Worm (Caenorhabditis elegans) whole organism, L1 larva: Measurements from ENCODE around the gene K03B4.1.

ENCODE experiments used
- ceh-90 ChIP-seq: sonication (generic microtip); optimal IDR thresholded peaks from 2 replicates; lab custom pipeline; 2016; ENCODE audit warnings: missing genetic modification characterization, missing compliant biosample characterization
- dpl-1 ChIP-seq, 3 experiments: fragments of 150-350 bp in 2 of 3; sonication (generic microtip) in 1 of 3; optimal IDR thresholded peaks; 2 replicates each; lab custom pipeline; 2014 to 2017; ENCODE audit warnings: missing biosample characterization in 3 of 3, missing genetic modification characterization in 3 of 3, missing genetic modification reagents in 3 of 3
- efl-3 ChIP-seq: fragments of 200-800 bp; sonication (Bioruptor generic); optimal IDR thresholded peaks from 2 replicates; lab custom pipeline; 2018; ENCODE audit warnings: mild to moderate bottlenecking, missing genetic modification characterization, missing compliant biosample characterization
- elt-2 ChIP-seq: sonication (generic microtip); optimal IDR thresholded peaks from 2 replicates; lab custom pipeline; 2016; ENCODE audit warnings: missing genetic modification characterization, mild to moderate bottlenecking, inconsistent platforms, missing compliant biosample characterization, missing genetic modification reagents
- jun-1 ChIP-seq: fragments of 150-350 bp; optimal IDR thresholded peaks from 2 replicates; lab custom pipeline; 2014; ENCODE audit warnings: missing biosample characterization, missing genetic modification reagents, missing genetic modification characterization
- lin-39 ChIP-seq: fragments of 150-350 bp; optimal IDR thresholded peaks from 2 replicates; lab custom pipeline; 2014; ENCODE audit warnings: missing biosample characterization, missing genetic modification reagents, missing genetic modification characterization
- lsy-2 ChIP-seq, 2 experiments: fragments of 150-350 bp; optimal IDR thresholded peaks; 2 replicates each; lab custom pipeline; 2014; ENCODE audit warnings: missing biosample characterization in 2 of 2, missing genetic modification characterization in 2 of 2
- nhr-12 ChIP-seq: sonication (generic microtip); optimal IDR thresholded peaks from 2 replicates; lab custom pipeline; 2017; ENCODE audit warnings: missing biosample characterization, missing genetic modification characterization
- nhr-237 ChIP-seq: fragments of 150-350 bp; optimal IDR thresholded peaks from 2 replicates; lab custom pipeline; 2014; ENCODE audit warnings: missing biosample characterization, missing genetic modification characterization
- nhr-28 ChIP-seq: fragments of 150-350 bp; optimal IDR thresholded peaks from 2 replicates; lab custom pipeline; 2014; ENCODE audit warnings: missing biosample characterization, missing genetic modification characterization
- pqm-1 ChIP-seq: sonication (generic microtip); optimal IDR thresholded peaks from 3 replicates; lab custom pipeline; 2017; ENCODE audit warnings: missing biosample characterization, missing genetic modification characterization
- snpc-4 ChIP-seq: fragments of 150-350 bp; optimal IDR thresholded peaks from 2 replicates; lab custom pipeline; 2014; ENCODE audit warnings: missing biosample characterization, missing genetic modification characterization
- unc-130 ChIP-seq: fragments of 150-350 bp; optimal IDR thresholded peaks from 2 replicates; lab custom pipeline; 2017; ENCODE audit warnings: missing biosample characterization, missing genetic modification characterization, inconsistent platforms
- ztf-11 ChIP-seq, 2 experiments: sonication (generic microtip); optimal IDR thresholded peaks; 2 replicates each; lab custom pipeline; 2016 to 2017; ENCODE audit warnings: missing genetic modification characterization in 2 of 2, missing biosample characterization in 1 of 2, missing compliant biosample characterization in 1 of 2

ce11 chrV:4710464-4710863 is 21.3 kb downstream of the K03B4.1 start, which contains the start of gene oac-24:
- TF ChIP-seq lsy-2 (tag; optimal IDR thresholded peaks at IDR 0.05; lab: Kevin White, UChicago) (no peak), ztf-11 (tag; optimal IDR thresholded peaks at IDR 0.05; lab: Kevin White, UChicago) (no peak), jun-1 (tag; lab: Kevin White, UChicago) (no peak), pqm-1 (tag; lab: Kevin White, UChicago) (no peak), unc-130 (tag; lab: Kevin White, UChicago) (no peak), nhr-28 (tag; lab: Kevin White, UChicago) (no peak), elt-2 (tag; lab: Kevin White, UChicago) (no peak), nhr-237 (no peak), lin-39 (tag; lab: Kevin White, UChicago) (no peak), dpl-1 (GFP tag; optimal IDR thresholded peaks at IDR 0.05; lab: Kevin White, UChicago) (no peak), nhr-12 (no peak), snpc-4 (tag; lab: Kevin White, UChicago) (no peak), efl-3 (no peak), ceh-90 (tag; lab: Kevin White, UChicago) (no peak)
